Fruit fly (Drosophila melanogaster) whole organism, wandering third instar larva: ENCODE measurements around the gene CG3982.

Experiments
- Abd-B ChIP-seq: fragments of >200 bp; optimal IDR thresholded peaks from 2 replicates; lab custom pipeline; 2017; ENCODE audit warnings: missing biosample characterization, missing genetic modification characterization
- Hnf4 ChIP-seq: fragments of 200-800 bp; sonication (Bioruptor generic); optimal IDR thresholded peaks from 2 replicates; lab custom pipeline; 2016; ENCODE audit warnings: missing biosample characterization, mild to moderate bottlenecking, missing genetic modification characterization
- usp ChIP-seq: fragments of >200 bp; optimal IDR thresholded peaks from 2 replicates; lab custom pipeline; 2017; ENCODE audit warnings: missing biosample characterization, missing genetic modification characterization

dm6 chr3L:9410754-9411423 lies 6.3 kb downstream of the CG3982 start, which contains the start of the genes CG4022 and Cpsf5:
- TF ChIP-seq Abd-B (no peak), usp (no peak), Hnf4 (GFP tag; lab: Kevin White, UChicago) (peak; percentile 77)
